Fruit fly (Drosophila melanogaster) whole organism: Measurements from ENCODE around the gene Smyd5.

ENCODE experiments used
- CG8478 ChIP-seq: fragments of >200 bp; optimal IDR thresholded peaks from 2 replicates; lab custom pipeline; 2018; ENCODE audit warnings: inconsistent platforms
- pan ChIP-seq: fragments of >200 bp; optimal IDR thresholded peaks from 2 replicates; lab custom pipeline; 2017
- psq ChIP-seq: fragments of >200 bp; optimal IDR thresholded peaks from 2 replicates; lab custom pipeline; 2017

DNA sequence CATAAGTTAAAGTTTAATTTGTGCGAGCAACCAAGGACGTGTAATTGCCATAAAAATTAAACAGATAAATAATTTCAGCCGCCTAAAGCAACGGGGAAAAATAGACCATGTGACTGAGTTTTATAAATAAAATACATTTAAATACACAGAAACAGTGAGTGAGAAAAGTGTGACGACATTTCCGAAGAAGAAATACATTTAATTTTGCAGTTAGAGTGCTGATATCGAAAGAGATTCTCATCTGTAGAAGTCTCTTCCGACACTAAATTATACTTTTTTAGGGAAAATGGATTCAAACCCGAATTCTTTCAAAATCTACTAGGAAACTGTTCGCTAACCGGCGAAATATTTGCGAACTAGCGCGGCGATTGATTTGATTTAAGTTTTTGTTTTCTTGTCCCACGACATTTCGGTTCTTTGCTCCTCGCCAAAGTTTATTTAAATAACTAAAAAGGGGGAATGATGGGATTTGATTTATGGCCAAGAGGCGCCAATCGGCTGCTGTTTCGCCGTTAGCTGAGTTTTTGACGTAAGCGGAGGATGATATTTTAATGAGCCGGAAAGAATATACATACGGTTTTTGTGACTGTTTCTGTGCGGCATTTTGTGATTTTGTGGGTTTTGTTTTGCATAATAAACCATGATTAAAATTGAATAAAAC, 28.9 kb downstream of the Smyd5 start:
- TF ChIP-seq pan (lab: Kevin White, UChicago) (no peak), CG8478 (lab: Kevin White, UChicago) (no peak), psq (no peak)
